Fruit fly (Drosophila melanogaster): ENCODE results near the gene tara.

The tara gene

dm6 chr3R:16284901-16285300 is 59.5 kb downstream of the tara start (continued):
- TF ChIP-seq so (GFP tag; IDR thresholded peaks at IDR 0.05) = no peak
- peak in 1 of 2 experiments; percentile 9 for TF ChIP-seq Pdp1 (GFP tag; optimal IDR thresholded peaks at IDR 0.05)
- TF ChIP-seq Trl (optimal IDR thresholded peaks at IDR 0.05) = peak; percentile 54 to 58
- TF ChIP-seq Trl (GFP tag; optimal IDR thresholded peaks at IDR 0.05) = no peak
- peak; percentile 8 for TF ChIP-seq HmgZ (tag; optimal IDR thresholded peaks at IDR 0.05)
- no peak for TF ChIP-seq hb (GFP tag; IDR thresholded peaks at IDR 0.05; ENCODE audit: partially characterized antibody)
- peak; percentile 3 for TF ChIP-seq stwl (tag; optimal IDR thresholded peaks at IDR 0.05)
- TF ChIP-seq ci (GFP tag; IDR thresholded peaks at IDR 0.05) = peak; percentile 52; the same call in 2 of the 3 replicates

dm6 chr3R:16285612-16286188 is 60.2 kb downstream of the tara start:
- TF ChIP-seq CG4424 (GFP tag; optimal IDR thresholded peaks at IDR 0.05) (no peak), ATbp (GFP tag; optimal IDR thresholded peaks at IDR 0.05) (peak; percentile 19), dmrt99B (tag; optimal IDR thresholded peaks at IDR 0.05) (no peak), CG10321 (GFP tag; IDR thresholded peaks at IDR 0.05) (no peak), CG15696 (tag; optimal IDR thresholded peaks at IDR 0.05) (peak; percentile 27), insv (GFP tag; optimal IDR thresholded peaks at IDR 0.05) (peak in 1 of 2 experiments; percentile 52), CG3995 (GFP tag; optimal IDR thresholded peaks at IDR 0.05) (peak; percentile 21), CG4404 (GFP tag; IDR thresholded peaks at IDR 0.05) (no peak), Lhr (GFP tag; optimal IDR thresholded peaks at IDR 0.05) (no peak), CG15269 (tag; optimal IDR thresholded peaks at IDR 0.05) (no peak), chn (GFP tag; optimal IDR thresholded peaks at IDR 0.05) (no peak), CG2202 (tag; optimal IDR thresholded peaks at IDR 0.05) (peak; percentile 30), MBD-R2 (GFP tag; IDR thresholded peaks at IDR 0.05) (no peak), CG10543 (GFP tag; optimal IDR thresholded peaks at IDR 0.05) (no peak), CG9609 (GFP tag; optimal IDR thresholded peaks at IDR 0.05) (no peak), BtbVII (GFP tag; optimal IDR thresholded peaks at IDR 0.05) (peak; percentile 22), toy (GFP tag; IDR thresholded peaks at IDR 0.05) (no peak), Elba2 (GFP tag; optimal IDR thresholded peaks at IDR 0.05) (peak; percentile 9), bigmax (GFP tag; optimal IDR thresholded peaks at IDR 0.05) (no peak), CG33557 (GFP tag; optimal IDR thresholded peaks at IDR 0.05) (peak; percentile 34), dmrt11E (tag; optimal IDR thresholded peaks at IDR 0.05) (peak; percentile 4), CG6175 (GFP tag; IDR thresholded peaks at IDR 0.05) (no peak), Side (GFP tag; optimal IDR thresholded peaks at IDR 0.05) (no peak), D19B (GFP tag; optimal IDR thresholded peaks at IDR 0.05) (no peak), Ssrp (tag; optimal IDR thresholded peaks at IDR 0.05) (no peak), BEAF-32 (GFP tag; optimal IDR thresholded peaks at IDR 0.05) (no peak), CG30403 (GFP tag; optimal IDR thresholded peaks at IDR 0.05) (no peak), CG3407 (GFP tag; optimal IDR thresholded peaks at IDR 0.05) (peak; percentile 7), grn (GFP tag; optimal IDR thresholded peaks at IDR 0.05) (peak; percentile 30), HLH54F (GFP tag; optimal IDR thresholded peaks at IDR 0.05) (no peak), Max (GFP tag; optimal IDR thresholded peaks at IDR 0.05) (no peak), Lim3 (GFP tag; IDR thresholded peaks at IDR 0.05) (no peak), PHDP (tag; optimal IDR thresholded peaks at IDR 0.05) (no peak), CG6689 (GFP tag; IDR thresholded peaks at IDR 0.05) (no peak), CG18262 (tag; optimal IDR thresholded peaks at IDR 0.05) (peak; percentile 6), CG17568 (GFP tag; optimal IDR thresholded peaks at IDR 0.05) (peak; percentile 15), CG5245 (GFP tag; optimal IDR thresholded peaks at IDR 0.05) (no peak), CG11723 (GFP tag; optimal IDR thresholded peaks at IDR 0.05) (no peak), ham (GFP tag; IDR thresholded peaks at IDR 0.05) (no peak), CG2678 (tag; optimal IDR thresholded peaks at IDR 0.05) (no peak), yki (optimal IDR thresholded peaks at IDR 0.05) (no peak), mam (GFP tag; optimal IDR thresholded peaks at IDR 0.05) (no peak)
